Worm (Caenorhabditis elegans) whole organism, L2 larva: ENCODE results near the gene T11F8.1.

Experiments
- ceh-82 ChIP-seq: fragments of 150-350 bp; optimal IDR thresholded peaks from 2 replicates; lab custom pipeline; 2014; ENCODE audit warnings: missing biosample characterization, missing genetic modification characterization
- lin-13 ChIP-seq: fragments of 150-350 bp; optimal IDR thresholded peaks from 2 replicates; lab custom pipeline; 2014; ENCODE audit warnings: missing biosample characterization, missing genetic modification reagents, missing genetic modification characterization
- lsy-2 ChIP-seq, 2 experiments: fragments of 150-350 bp in 1 of 2; sonication (generic microtip) in 1 of 2; optimal IDR thresholded peaks; 2 replicates each; lab custom pipeline; 2014 to 2017; ENCODE audit warnings: missing biosample characterization in 2 of 2, missing genetic modification characterization in 2 of 2
- nhr-12 ChIP-seq: fragments of 150-350 bp; optimal IDR thresholded peaks from 2 replicates; lab custom pipeline; 2014; ENCODE audit warnings: missing biosample characterization, missing genetic modification characterization
- nhr-21 ChIP-seq: fragments of 150-350 bp; optimal IDR thresholded peaks from 2 replicates; lab custom pipeline; 2014; ENCODE audit warnings: missing biosample characterization, missing genetic modification characterization
- zag-1 ChIP-seq: fragments of 150-350 bp; optimal IDR thresholded peaks from 2 replicates; lab custom pipeline; 2014; ENCODE audit warnings: missing biosample characterization, missing genetic modification characterization
- ztf-1 ChIP-seq: fragments of 200-800 bp; sonication (Bioruptor generic); conservative IDR thresholded peaks from 2 replicates; pipeline ENCODE4 v1.3.6; 2022; ENCODE audit warnings: missing genetic modification characterization, missing compliant biosample characterization
- ztf-4 ChIP-seq: fragments of 150-350 bp; optimal IDR thresholded peaks from 2 replicates; lab custom pipeline; 2014; ENCODE audit warnings: missing biosample characterization, missing genetic modification characterization

- TF ChIP-seq nhr-21 (tag; lab: Kevin White, UChicago) (no peak), ceh-82 (tag; lab: Kevin White, UChicago) (no peak), lin-13 (GFP tag; lab: Kevin White, UChicago) (no peak), zag-1 (no peak), lsy-2 (tag; optimal IDR thresholded peaks at IDR 0.05; lab: Kevin White, UChicago) (no peak), nhr-12 (tag; lab: Kevin White, UChicago) (no peak), ztf-4 (no peak), ztf-1 (no peak)
Measured at ce11 chrIV:5528285-5528684, 48.9 kb downstream of the T11F8.1 start, which contains the start of gene unc-5.
